Worm (Caenorhabditis elegans) whole organism, L1 larva: Measurements from ENCODE around the gene dohh-1.

Experiments used
- C16A3.4 ChIP-seq: fragments of 150-350 bp; optimal IDR thresholded peaks from 2 replicates; lab custom pipeline; 2014; ENCODE audit warnings: missing biosample characterization, missing genetic modification characterization
- C34B4.2 ChIP-seq: sonication (generic microtip); optimal IDR thresholded peaks from 2 replicates; lab custom pipeline; 2017; ENCODE audit warnings: mild to moderate bottlenecking, missing genetic modification characterization, missing compliant biosample characterization
- F16B12.6 ChIP-seq: fragments of 150-350 bp; optimal IDR thresholded peaks from 2 replicates; lab custom pipeline; 2014; ENCODE audit warnings: missing biosample characterization, missing genetic modification characterization
- Y116A8C.19 ChIP-seq: sonication (generic microtip); optimal IDR thresholded peaks from 2 replicates; lab custom pipeline; 2016; ENCODE audit warnings: missing compliant biosample characterization, missing genetic modification characterization, borderline replicate concordance
- aly-2 ChIP-seq: fragments of 150-350 bp; optimal IDR thresholded peaks from 2 replicates; lab custom pipeline; 2014; ENCODE audit warnings: missing biosample characterization, missing genetic modification characterization
- ama-1 ChIP-seq: fragments of 150-350 bp; optimal IDR thresholded peaks from 2 replicates; lab custom pipeline; 2014
- blmp-1 ChIP-seq: fragments of 150-350 bp; optimal IDR thresholded peaks from 2 replicates; lab custom pipeline; 2014; ENCODE audit warnings: missing biosample characterization, missing genetic modification characterization
- ceh-63 ChIP-seq: fragments of 200-800 bp; sonication (Bioruptor generic); optimal IDR thresholded peaks from 2 replicates; lab custom pipeline; 2018; ENCODE audit warnings: mild to moderate bottlenecking, missing genetic modification characterization, missing compliant biosample characterization
- ceh-82 ChIP-seq, 3 experiments: fragments of 150-350 bp in 1 of 3; sonication (generic microtip) in 2 of 3; optimal IDR thresholded peaks; 2 replicates each; lab custom pipeline; 2014 to 2017; ENCODE audit warnings: missing biosample characterization in 3 of 3, missing genetic modification characterization in 3 of 3
- efl-1 ChIP-seq, 4 experiments: fragments of 150-350 bp; optimal IDR thresholded peaks in 3 of 4; peaks in 1 of 4; 1 replicate in 1 of 4; 2 replicates in 3 of 4; lab custom pipeline; 2014; ENCODE audit warnings: missing biosample characterization in 2 of 4, missing genetic modification characterization in 2 of 4, missing genetic modification reagents in 2 of 4
- ets-5 ChIP-seq: fragments of 200-800 bp; sonication (Bioruptor generic); IDR thresholded peaks from 2 replicates; pipeline ENCODE4 v1.3.6; 2022; ENCODE audit warnings: missing genetic modification characterization, missing compliant biosample characterization
- fkh-10 ChIP-seq: sonication (generic microtip); optimal IDR thresholded peaks from 2 replicates; lab custom pipeline; 2017; ENCODE audit warnings: missing biosample characterization, missing genetic modification reagents, missing genetic modification characterization
- fkh-4 ChIP-seq: sonication (generic microtip); optimal IDR thresholded peaks from 2 replicates; lab custom pipeline; 2016; ENCODE audit warnings: missing compliant biosample characterization, missing genetic modification characterization, borderline replicate concordance
- grh-1 ChIP-seq: fragments of 200-800 bp; sonication (Bioruptor generic); IDR thresholded peaks from 2 replicates; pipeline ENCODE4 v1.3.6; 2022; ENCODE audit warnings: missing genetic modification reagents, missing genetic modification characterization, missing compliant biosample characterization
- hlh-17 ChIP-seq: fragments of 200-800 bp; sonication (Bioruptor generic); optimal IDR thresholded peaks from 2 replicates; lab custom pipeline; 2018; ENCODE audit warnings: missing genetic modification characterization, mild to moderate bottlenecking, missing compliant biosample characterization, moderate library complexity, borderline replicate concordance
- hlh-4 ChIP-seq: sonication (generic microtip); optimal IDR thresholded peaks from 2 replicates; lab custom pipeline; 2016; ENCODE audit warnings: mild to moderate bottlenecking, missing genetic modification characterization, missing compliant biosample characterization
- isw-1 ChIP-seq: fragments of 200-800 bp; sonication (Bioruptor generic); IDR thresholded peaks from 2 replicates; pipeline ENCODE4 v1.3.6; 2022; ENCODE audit warnings: missing genetic modification characterization, missing compliant biosample characterization
- jun-1 ChIP-seq: fragments of 150-350 bp; optimal IDR thresholded peaks from 2 replicates; lab custom pipeline; 2014; ENCODE audit warnings: missing biosample characterization, missing genetic modification reagents, missing genetic modification characterization
- lin-13 ChIP-seq: fragments of 150-350 bp; optimal IDR thresholded peaks from 2 replicates; lab custom pipeline; 2014; ENCODE audit warnings: missing biosample characterization, missing genetic modification reagents, missing genetic modification characterization
- lin-14 ChIP-seq: fragments of 200-800 bp; sonication (Bioruptor generic); optimal IDR thresholded peaks from 2 replicates; lab custom pipeline; 2018; ENCODE audit warnings: mild to moderate bottlenecking, missing genetic modification characterization, moderate library complexity, missing compliant biosample characterization
- lsy-2 ChIP-seq, 2 experiments: fragments of 150-350 bp; optimal IDR thresholded peaks; 2 replicates each; lab custom pipeline; 2014; ENCODE audit warnings: missing biosample characterization in 2 of 2, missing genetic modification characterization in 2 of 2
- mab-9 ChIP-seq: fragments of 200-800 bp; sonication (Bioruptor generic); IDR thresholded peaks from 2 replicates; pipeline ENCODE4 v1.3.6; 2022; ENCODE audit warnings: missing genetic modification reagents, missing genetic modification characterization, missing compliant biosample characterization
- mdl-1 ChIP-seq, 2 experiments: fragments of 150-350 bp; optimal IDR thresholded peaks; 2 replicates each; lab custom pipeline; 2014 to 2017; ENCODE audit warnings: missing biosample characterization in 2 of 2, missing genetic modification characterization in 2 of 2, inconsistent platforms in 1 of 2
- mef-2 ChIP-seq: fragments of 150-350 bp; optimal IDR thresholded peaks from 2 replicates; lab custom pipeline; 2014; ENCODE audit warnings: missing biosample characterization, missing genetic modification characterization
- mep-1 ChIP-seq: fragments of 150-350 bp; optimal IDR thresholded peaks from 2 replicates; lab custom pipeline; 2014; ENCODE audit warnings: missing biosample characterization, missing genetic modification characterization
- nhr-11 ChIP-seq: fragments of 150-350 bp; optimal IDR thresholded peaks from 2 replicates; lab custom pipeline; 2014; ENCODE audit warnings: missing biosample characterization, missing genetic modification characterization
- nhr-237 ChIP-seq: fragments of 150-350 bp; optimal IDR thresholded peaks from 2 replicates; lab custom pipeline; 2014; ENCODE audit warnings: missing biosample characterization, missing genetic modification characterization
- nhr-28 ChIP-seq: fragments of 150-350 bp; optimal IDR thresholded peaks from 2 replicates; lab custom pipeline; 2014; ENCODE audit warnings: missing biosample characterization, missing genetic modification characterization
- nhr-47 ChIP-seq: sonication (generic microtip); optimal IDR thresholded peaks from 2 replicates; lab custom pipeline; 2016; ENCODE audit warnings: mild to moderate bottlenecking, missing genetic modification characterization, moderate library complexity, missing compliant biosample characterization
- nhr-71 ChIP-seq: sonication (generic microtip); optimal IDR thresholded peaks from 2 replicates; lab custom pipeline; 2016; ENCODE audit warnings: mild to moderate bottlenecking, missing genetic modification characterization, moderate library complexity, missing compliant biosample characterization
- nhr-76 ChIP-seq: sonication (generic microtip); optimal IDR thresholded peaks from 2 replicates; lab custom pipeline; 2017; ENCODE audit warnings: missing biosample characterization, missing genetic modification characterization
- nhr-85 ChIP-seq: sonication (generic microtip); peaks from one replicate; lab custom pipeline; 2016; ENCODE audit warnings: missing genetic modification characterization, inconsistent platforms, missing compliant biosample characterization
- pag-3 ChIP-seq: sonication (generic microtip); optimal IDR thresholded peaks from 2 replicates; lab custom pipeline; 2017; ENCODE audit warnings: missing genetic modification characterization, mild to moderate bottlenecking, missing compliant biosample characterization, antibody characterized with exemption, borderline replicate concordance; ENCODE audit not compliant: insufficient read depth
- pax-3 ChIP-seq: fragments of 200-800 bp; sonication (Bioruptor generic); optimal IDR thresholded peaks from 2 replicates; lab custom pipeline; 2018; ENCODE audit warnings: mild to moderate bottlenecking, missing genetic modification characterization, moderate library complexity, missing compliant biosample characterization
- pqm-1 ChIP-seq: sonication (generic microtip); optimal IDR thresholded peaks from 3 replicates; lab custom pipeline; 2017; ENCODE audit warnings: missing biosample characterization, missing genetic modification characterization
- rnt-1 ChIP-seq: sonication (generic microtip); optimal IDR thresholded peaks from 2 replicates; lab custom pipeline; 2016; ENCODE audit warnings: mild to moderate bottlenecking, missing genetic modification characterization, moderate library complexity, missing compliant biosample characterization
- skn-1 ChIP-seq: fragments of 150-350 bp; optimal IDR thresholded peaks from 2 replicates; lab custom pipeline; 2014; ENCODE audit warnings: missing biosample characterization, missing genetic modification characterization
- snu-23 ChIP-seq: sonication (generic microtip); optimal IDR thresholded peaks from 2 replicates; lab custom pipeline; 2016; ENCODE audit warnings: missing genetic modification characterization, missing compliant biosample characterization
- sptf-1 ChIP-seq: fragments of 150-350 bp; optimal IDR thresholded peaks from 2 replicates; lab custom pipeline; 2014; ENCODE audit warnings: missing biosample characterization, missing genetic modification characterization
- sup-37 ChIP-seq: fragments of 200-800 bp; sonication (Bioruptor generic); optimal IDR thresholded peaks from 2 replicates; lab custom pipeline; 2018; ENCODE audit warnings: mild to moderate bottlenecking, missing genetic modification characterization, missing compliant biosample characterization
- unc-86 ChIP-seq: sonication (generic microtip); optimal IDR thresholded peaks from 2 replicates; lab custom pipeline; 2016; ENCODE audit warnings: missing genetic modification characterization, missing compliant biosample characterization
- vab-15 ChIP-seq: sonication (generic microtip); optimal IDR thresholded peaks from 2 replicates; lab custom pipeline; 2017; ENCODE audit warnings: missing genotype, mild to moderate bottlenecking, missing genetic modification characterization, missing compliant biosample characterization
- xbp-1 ChIP-seq: sonication (generic microtip); optimal IDR thresholded peaks from 2 replicates; lab custom pipeline; 2016; ENCODE audit warnings: missing genetic modification characterization, missing compliant biosample characterization
- zag-1 ChIP-seq: fragments of 150-350 bp; optimal IDR thresholded peaks from 2 replicates; lab custom pipeline; 2014; ENCODE audit warnings: missing biosample characterization, missing genetic modification characterization
- ztf-4 ChIP-seq: fragments of 150-350 bp; optimal IDR thresholded peaks from 2 replicates; lab custom pipeline; 2014; ENCODE audit warnings: missing biosample characterization, missing genetic modification characterization

Gene dohh-1

ce11 chrII:10548778-10549671 is 30.7 kb upstream of the dohh-1 start (continued):
- peak; percentile 48 for TF ChIP-seq nhr-237
- TF ChIP-seq Y116A8C.19 (tag; lab: Kevin White, UChicago) = no peak
- TF ChIP-seq, all 84 proteins: peak for 57

- no peak for TF ChIP-seq nhr-76 (tag; lab: Kevin White, UChicago)
- TF ChIP-seq ama-1 (lab: Kevin White, UChicago) = peak; percentile 21
- TF ChIP-seq unc-86 (tag; lab: Kevin White, UChicago) = peak; percentile 4
- TF ChIP-seq lin-14 (GFP tag; lab: Kevin White, UChicago) = peak; percentile 57
- TF ChIP-seq nhr-71 = no peak
- TF ChIP-seq sptf-1 = peak; percentile 94
- peak; percentile 10 for TF ChIP-seq snu-23
- no peak for TF ChIP-seq pqm-1 (tag; lab: Kevin White, UChicago)
- TF ChIP-seq mdl-1 (tag; optimal IDR thresholded peaks at IDR 0.05; lab: Kevin White, UChicago) = no peak
- no peak for TF ChIP-seq ets-5 (GFP tag; lab: Robert Waterston, UW)
- TF ChIP-seq vab-15 (tag; lab: Kevin White, UChicago) = no peak
- no peak for TF ChIP-seq jun-1 (tag; lab: Kevin White, UChicago)
- TF ChIP-seq nhr-85 (tag; lab: Kevin White, UChicago) = peak; percentile 15
- peak in 1 of 2 experiments; percentile 44 for TF ChIP-seq lsy-2 (tag; optimal IDR thresholded peaks at IDR 0.05; lab: Kevin White, UChicago)
- peak; percentile 12 for TF ChIP-seq fkh-10
- TF ChIP-seq nhr-237 = no peak
- TF ChIP-seq ceh-82 (tag; optimal IDR thresholded peaks at IDR 0.05; lab: Kevin White, UChicago) = peak in 1 of 3 experiments; percentile 12
Measured at ce11 chrII:10550173-10550572, 29.6 kb upstream of the dohh-1 start.

DNA sequence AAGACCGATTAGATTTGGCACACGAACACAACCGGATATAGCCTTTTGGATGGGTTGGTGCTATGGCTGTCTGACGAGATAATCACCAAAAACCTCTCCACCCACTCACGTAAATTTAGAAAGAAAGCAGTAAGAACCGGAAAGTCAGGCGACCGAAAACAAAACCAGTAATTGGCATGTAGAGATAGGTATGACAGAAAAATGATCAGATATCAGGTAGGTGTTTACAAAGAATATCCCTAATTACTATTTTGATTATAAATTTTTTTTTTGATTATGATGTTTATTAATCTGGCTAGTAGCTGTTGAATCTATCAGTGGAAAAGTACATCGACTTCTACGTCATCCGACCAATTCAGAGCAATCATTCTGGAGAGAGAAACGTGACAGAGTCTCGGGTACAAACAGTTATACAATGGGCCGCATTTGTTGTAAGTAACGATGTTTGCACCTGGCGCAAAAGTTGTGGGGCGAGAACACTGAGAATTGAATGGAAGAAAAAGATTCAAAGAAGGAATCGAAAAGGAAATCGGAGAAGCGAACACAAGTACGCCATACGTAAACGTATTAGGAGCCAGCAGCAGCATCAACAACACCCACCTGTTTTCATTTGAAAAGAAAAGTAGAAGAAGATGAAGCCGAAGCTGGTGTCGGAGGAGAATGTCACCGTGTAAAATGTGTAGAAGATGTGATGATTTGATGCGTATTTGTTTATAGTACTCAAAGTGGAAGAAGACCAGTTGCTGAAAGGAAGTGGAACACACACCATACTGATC is 28.7 kb upstream of the dohh-1 start:
- TF ChIP-seq ztf-4 (tag; lab: Kevin White, UChicago) (peak; percentile 23), jun-1 (tag; lab: Kevin White, UChicago) (no peak), xbp-1 (tag; lab: Kevin White, UChicago) (peak; percentile 5), skn-1 (tag; lab: Kevin White, UChicago) (peak; percentile 5), pqm-1 (tag; lab: Kevin White, UChicago) (no peak), sup-37 (GFP tag; lab: Kevin White, UChicago) (no peak), lin-14 (GFP tag; lab: Kevin White, UChicago) (peak; percentile 1), mab-9 (GFP tag; lab: Robert Waterston, UW) (no peak), efl-1 (optimal IDR thresholded peaks at IDR 0.05; lab: Kevin White, UChicago) (no peak), efl-1 (GFP tag; optimal IDR thresholded peaks at IDR 0.05 in 1 of 2; lab: Kevin White, UChicago) (peak in 1 of 2 experiments; percentile 16), zag-1 (tag; lab: Kevin White, UChicago) (no peak), nhr-85 (tag; lab: Kevin White, UChicago) (peak; percentile 20), lin-13 (GFP tag; lab: Kevin White, UChicago) (no peak), hlh-4 (tag; lab: Kevin White, UChicago) (no peak), nhr-11 (no peak), C16A3.4 (no peak), mep-1 (tag; lab: Kevin White, UChicago) (peak; percentile 54), fkh-4 (tag; lab: Kevin White, UChicago) (no peak), grh-1 (GFP tag; lab: Robert Waterston, UW) (peak; percentile 57; the same call in 1 of the 2 replicates), aly-2 (tag; lab: Kevin White, UChicago) (no peak), pax-3 (tag; lab: Kevin White, UChicago) (no peak), nhr-47 (tag; lab: Kevin White, UChicago) (peak; percentile 38), isw-1 (GFP tag; lab: Robert Waterston, UW) (no peak), hlh-17 (GFP tag; lab: Kevin White, UChicago) (no peak), blmp-1 (tag; lab: Kevin White, UChicago) (peak; percentile 28), lsy-2 (tag; optimal IDR thresholded peaks at IDR 0.05; lab: Kevin White, UChicago) (peak; percentile 14 to 26), mef-2 (tag; lab: Kevin White, UChicago) (no peak), rnt-1 (tag; lab: Kevin White, UChicago) (no peak), nhr-71 (peak; percentile 58), nhr-28 (tag; lab: Kevin White, UChicago) (no peak), ets-5 (GFP tag; lab: Robert Waterston, UW) (no peak), ceh-63 (GFP tag; lab: Kevin White, UChicago) (no peak), F16B12.6 (no peak), pag-3 (tag; lab: Kevin White, UChicago) (no peak), C34B4.2 (no peak)
